Fruit fly (Drosophila melanogaster) whole organism, wandering third instar larva: ENCODE measurements around the gene CG46460.
A peak's percentile ranks its signal among the peaks of the same experiment; 100 is the strongest.

ENCODE experiments used
- CG9705 ChIP-seq: fragments of 200-800 bp; sonication (Bioruptor generic); optimal IDR thresholded peaks from 2 replicates; lab custom pipeline; 2018; ENCODE audit warnings: missing biosample characterization, mild to moderate bottlenecking, missing genetic modification characterization
- CrebA ChIP-seq: fragments of 200-800 bp; sonication (Bioruptor generic); optimal IDR thresholded peaks from 2 replicates; lab custom pipeline; 2016; ENCODE audit warnings: missing biosample characterization, mild to moderate bottlenecking, missing genetic modification characterization, borderline replicate concordance
- Dfd ChIP-seq: fragments of >200 bp; optimal IDR thresholded peaks from 2 replicates; lab custom pipeline; 2017; ENCODE audit warnings: missing biosample characterization, missing genetic modification characterization
- Dif ChIP-seq: fragments of 200-275, 200-300 bp; sonication (Bioruptor generic); optimal IDR thresholded peaks from 2 replicates; lab custom pipeline; 2018; ENCODE audit warnings: missing biosample characterization, missing genetic modification characterization; ENCODE audit not compliant: partially characterized antibody
- Hnf4 ChIP-seq: fragments of 200-800 bp; sonication (Bioruptor generic); optimal IDR thresholded peaks from 2 replicates; lab custom pipeline; 2016; ENCODE audit warnings: missing biosample characterization, mild to moderate bottlenecking, missing genetic modification characterization
- Hr78 ChIP-seq: fragments of >200 bp; optimal IDR thresholded peaks from 2 replicates; lab custom pipeline; 2017; ENCODE audit warnings: missing biosample characterization, missing genetic modification characterization
- Hr83 ChIP-seq: fragments of 200-300 bp; sonication (Bioruptor generic); optimal IDR thresholded peaks from 2 replicates; lab custom pipeline; 2016; ENCODE audit warnings: missing biosample characterization, mild to moderate bottlenecking, missing genetic modification characterization, moderate library complexity; ENCODE audit not compliant: poor library complexity, severe bottlenecking
- Jra ChIP-seq: sonication (Bioruptor generic); optimal IDR thresholded peaks from 2 replicates; lab custom pipeline; 2016; ENCODE audit warnings: missing biosample characterization, missing genetic modification characterization
- Mio ChIP-seq: sonication (Bioruptor generic); optimal IDR thresholded peaks from 2 replicates; lab custom pipeline; 2016; ENCODE audit warnings: missing biosample characterization, missing genetic modification characterization
- Myc ChIP-seq: fragments of >200 bp; optimal IDR thresholded peaks from 2 replicates; lab custom pipeline; 2017
- N ChIP-seq: fragments of >200 bp; optimal IDR thresholded peaks from 2 replicates; lab custom pipeline; 2018; ENCODE audit warnings: missing biosample characterization, missing external identifiers, missing genetic modification characterization
- OdsH ChIP-seq: fragments of 200-800 bp; sonication (Bioruptor generic); optimal IDR thresholded peaks from 2 replicates; lab custom pipeline; 2016; ENCODE audit warnings: missing biosample characterization, mild to moderate bottlenecking, missing genetic modification characterization
- Rel ChIP-seq, 2 experiments: fragments of 200-800 bp; sonication (Bioruptor generic) in 1 of 2; optimal IDR thresholded peaks; 2 replicates in 1 of 2; 3 replicates in 1 of 2; lab custom pipeline; 2016 to 2019; ENCODE audit warnings: mild to moderate bottlenecking in 2 of 2, missing biosample characterization in 2 of 2, missing genetic modification characterization in 2 of 2, moderate library complexity in 1 of 2
- Vsx2 ChIP-seq: fragments of 200-300, 225-300 bp; sonication (Bioruptor generic); optimal IDR thresholded peaks from 2 replicates; lab custom pipeline; 2018; ENCODE audit warnings: missing biosample characterization, missing genetic modification characterization; ENCODE audit not compliant: partially characterized antibody
- br ChIP-seq: fragments of 200-800 bp; sonication (Bioruptor generic); optimal IDR thresholded peaks from 2 replicates; lab custom pipeline; 2016; ENCODE audit warnings: missing biosample characterization, missing genetic modification characterization
- brk ChIP-seq: fragments of 200-800 bp; sonication (Bioruptor generic); optimal IDR thresholded peaks from 2 replicates; lab custom pipeline; 2016; ENCODE audit warnings: missing biosample characterization, mild to moderate bottlenecking, missing genetic modification characterization
- dl ChIP-seq, 2 experiments: fragments of 175-275, 200-275 bp in 1 of 2; fragments of 200-275 bp in 1 of 2; sonication (Bioruptor generic); optimal IDR thresholded peaks; lab custom pipeline; 2018; ENCODE audit warnings: mild to moderate bottlenecking in 2 of 2, missing biosample characterization in 2 of 2, missing genetic modification characterization in 2 of 2, moderate library complexity in 2 of 2; ENCODE audit not compliant: partially characterized antibody in 2 of 2, insufficient read depth in 1 of 2
- dmrt93B ChIP-seq: fragments of 200-800 bp; sonication (Bioruptor generic); optimal IDR thresholded peaks from 2 replicates; lab custom pipeline; 2018; ENCODE audit warnings: missing biosample characterization, mild to moderate bottlenecking, missing genetic modification characterization
- fru ChIP-seq: fragments of 200-800 bp; sonication (Bioruptor generic); optimal IDR thresholded peaks from 3 replicates; lab custom pipeline; 2016; ENCODE audit warnings: missing biosample characterization, mild to moderate bottlenecking, missing genetic modification characterization
- h ChIP-seq: fragments of 200-800 bp; sonication (Bioruptor generic); optimal IDR thresholded peaks from 3 replicates; lab custom pipeline; 2016; ENCODE audit warnings: missing biosample characterization, mild to moderate bottlenecking, missing genetic modification characterization
- pan ChIP-seq: fragments of >200 bp; optimal IDR thresholded peaks from 2 replicates; lab custom pipeline; 2017
- psq ChIP-seq: fragments of 200-800 bp; sonication (Bioruptor generic); optimal IDR thresholded peaks from 3 replicates; lab custom pipeline; 2017; ENCODE audit warnings: missing biosample characterization, mild to moderate bottlenecking, missing genetic modification characterization, moderate library complexity
- rgr ChIP-seq: fragments of 200-800 bp; sonication (Bioruptor generic); optimal IDR thresholded peaks from 3 replicates; lab custom pipeline; 2016; ENCODE audit warnings: missing biosample characterization, mild to moderate bottlenecking, missing genetic modification characterization
- sage ChIP-seq: fragments of 200-800 bp; sonication (Bioruptor generic); optimal IDR thresholded peaks from 2 replicates; lab custom pipeline; 2016; ENCODE audit warnings: missing biosample characterization, mild to moderate bottlenecking, missing genetic modification characterization
- sv ChIP-seq: fragments of 200-800 bp; sonication (Bioruptor generic); optimal IDR thresholded peaks from 3 replicates; lab custom pipeline; 2016; ENCODE audit warnings: missing biosample characterization, missing genetic modification characterization
- tai ChIP-seq: sonication (Bioruptor generic); optimal IDR thresholded peaks from 2 replicates; lab custom pipeline; 2016; ENCODE audit warnings: missing biosample characterization, missing genetic modification characterization
- usp ChIP-seq: fragments of >200 bp; optimal IDR thresholded peaks from 2 replicates; lab custom pipeline; 2017; ENCODE audit warnings: missing biosample characterization, missing genetic modification characterization

The CG46460 gene

dm6 chr3L:4239442-4240322 lies 12.6 kb upstream of the CG46460 start, which contains the start of gene Sqor (continued):
- peak; percentile 17 for TF ChIP-seq Hr83 (GFP tag; lab: Kevin White, UChicago)
- TF ChIP-seq Hr78 (GFP tag; lab: Kevin White, UChicago) = peak; percentile 30
- no peak for TF ChIP-seq Dif (GFP tag; lab: Kevin White, UChicago)
- TF ChIP-seq CG9705 (GFP tag; lab: Kevin White, UChicago) = peak; percentile 92
- no peak for TF ChIP-seq dl (GFP tag; optimal IDR thresholded peaks at IDR 0.05; lab: Kevin White, UChicago; ENCODE audit: insufficient read depth in 1 of 2, partially characterized antibody in 2 of 2)
- peak; percentile 82 for TF ChIP-seq Hnf4 (GFP tag; lab: Kevin White, UChicago)
- peak; percentile 86 for TF ChIP-seq psq
- TF ChIP-seq fru (GFP tag; lab: Kevin White, UChicago) = peak; percentile 95
- TF ChIP-seq sage (GFP tag; lab: Kevin White, UChicago) = peak; percentile 50
- peak; percentile 80 for TF ChIP-seq Jra (GFP tag; lab: Kevin White, UChicago)
- no peak for TF ChIP-seq tai (GFP tag; lab: Kevin White, UChicago)
- TF ChIP-seq br (GFP tag; lab: Kevin White, UChicago) = peak; percentile 94
- peak; percentile 55 for TF ChIP-seq Mio (GFP tag; lab: Kevin White, UChicago)
- peak; percentile 44 for TF ChIP-seq usp (GFP tag; lab: Kevin White, UChicago)

dm6 chr3L:4238195-4238594 lies 11.1 kb upstream of the CG46460 start:
- TF ChIP-seq psq (no peak), Myc (no peak), fru (GFP tag; lab: Kevin White, UChicago) (no peak), dmrt93B (GFP tag; lab: Kevin White, UChicago) (no peak), OdsH (no peak), sv (GFP tag; lab: Kevin White, UChicago) (no peak), usp (GFP tag; lab: Kevin White, UChicago) (no peak), Jra (GFP tag; lab: Kevin White, UChicago) (no peak)

- TF ChIP-seq Myc (no peak), pan (no peak), brk (no peak), h (GFP tag; lab: Kevin White, UChicago) (no peak), N (GFP tag; lab: Kevin White, UChicago) (no peak), Hnf4 (GFP tag; lab: Kevin White, UChicago) (no peak), Hr78 (GFP tag; lab: Kevin White, UChicago) (no peak), CrebA (GFP tag; lab: Kevin White, UChicago) (no peak), fru (GFP tag; lab: Kevin White, UChicago) (no peak)
These were observed 9.0 kb upstream of the CG46460 start, which contains the start of gene ImpL2 for dm6 chr3L:4236097-4236572. ImpL2 (minus strand) TSS chr3L:4236147.

DNA sequence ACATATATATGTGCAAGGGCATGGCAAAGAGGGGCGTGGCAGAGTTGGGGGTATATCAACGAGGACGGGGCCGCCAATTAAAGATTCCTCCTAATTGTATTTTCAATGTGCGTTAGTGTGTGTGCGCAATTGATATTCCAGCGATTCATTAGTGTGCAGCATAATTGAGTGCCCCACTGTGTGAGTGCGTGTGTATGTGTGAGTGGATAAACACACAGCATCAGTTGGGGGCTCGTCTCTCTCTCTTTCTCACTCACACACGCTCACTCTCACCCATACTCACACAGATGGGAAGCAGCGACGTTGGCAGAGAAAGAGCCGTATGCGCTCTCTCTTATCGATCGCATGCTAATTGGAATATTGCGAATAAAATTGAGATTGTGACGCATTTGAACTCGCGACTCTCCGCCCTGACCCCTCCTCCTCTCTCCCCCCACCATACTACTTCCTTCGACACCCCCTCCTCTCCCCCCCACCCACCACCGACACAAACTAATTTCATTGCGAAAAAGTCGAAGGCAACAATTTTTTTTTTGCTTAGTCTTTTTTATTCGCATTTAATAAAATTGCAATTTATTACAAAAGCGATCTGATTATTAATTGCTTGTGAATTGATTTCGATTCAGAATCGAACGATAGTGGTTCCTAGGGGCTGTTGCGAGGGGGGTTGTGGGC lies 6.6 kb upstream of the CG46460 start:
- TF ChIP-seq N (GFP tag; lab: Kevin White, UChicago) = peak; percentile 64
- no peak for TF ChIP-seq fru (GFP tag; lab: Kevin White, UChicago)
- peak; percentile 38 for TF ChIP-seq Dif (GFP tag; lab: Kevin White, UChicago)
- no peak for TF ChIP-seq rgr (GFP tag; lab: Kevin White, UChicago)
- peak in 1 of 2 experiments; percentile 21 for TF ChIP-seq dl (GFP tag; optimal IDR thresholded peaks at IDR 0.05; lab: Kevin White, UChicago; ENCODE audit: insufficient read depth in 1 of 2, partially characterized antibody in 2 of 2)
- no peak for TF ChIP-seq Rel (GFP tag; optimal IDR thresholded peaks at IDR 0.05; lab: Kevin White, UChicago)
- TF ChIP-seq Rel (tag; optimal IDR thresholded peaks at IDR 0.05; lab: Kevin White, UChicago) = peak; percentile 2
- TF ChIP-seq Dfd (GFP tag; lab: Kevin White, UChicago) = no peak
- TF ChIP-seq Vsx2 (GFP tag; lab: Kevin White, UChicago) = peak; percentile 11
